Worm (Caenorhabditis elegans): ENCODE data around the gene C02F5.14.

DNA sequence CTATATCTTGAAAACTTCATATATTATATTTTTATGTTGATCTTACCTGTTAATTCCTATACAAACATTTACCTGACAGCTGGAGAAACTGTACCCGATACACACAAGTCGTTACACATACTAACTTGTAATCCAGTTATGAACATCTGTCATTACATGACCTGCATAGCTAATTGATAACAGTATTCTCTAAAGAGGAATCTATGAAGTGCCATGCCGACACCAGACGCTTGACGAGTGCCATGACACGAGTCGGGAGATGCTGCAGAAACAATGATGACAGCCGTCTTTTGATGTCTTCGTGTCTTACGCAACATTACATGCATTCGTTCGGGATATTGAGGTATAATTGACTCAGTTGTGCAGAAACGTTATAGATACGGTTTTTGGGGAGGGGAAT, 15.2 kb downstream of the C02F5.14 start:
- TF ChIP-seq gei-8 (GFP tag; optimal IDR thresholded peaks at IDR 0.05) (no peak), nhr-42 (GFP tag; IDR thresholded peaks at IDR 0.05) (no peak), dve-1 (tag; optimal IDR thresholded peaks at IDR 0.05; ENCODE audit: insufficient read depth) (no peak), nhr-25 (tag; optimal IDR thresholded peaks at IDR 0.05; ENCODE audit: borderline replicate concordance, insufficient read depth) (no peak), ama-1 (optimal IDR thresholded peaks at IDR 0.05) (no peak), T20F7.1 (GFP tag; optimal IDR thresholded peaks at IDR 0.05) (no peak), unc-62 (GFP tag; optimal IDR thresholded peaks at IDR 0.05 in 1 of 2) (no peak), unc-62 (tag; optimal IDR thresholded peaks at IDR 0.05) (no peak)
